Worm (Caenorhabditis elegans) whole organism, L4 larva: Measurements from ENCODE around the gene srj-15.

Source experiments
- F10B5.3 ChIP-seq: sonication (generic microtip); optimal IDR thresholded peaks from 2 replicates; lab custom pipeline; 2016; ENCODE audit warnings: mild to moderate bottlenecking, missing genetic modification characterization, missing compliant biosample characterization
- F26F4.8 ChIP-seq: fragments of 200-800 bp; sonication (Bioruptor generic); conservative IDR thresholded peaks from 2 replicates; pipeline ENCODE4 v1.3.6; 2022; ENCODE audit warnings: missing genetic modification characterization, missing compliant biosample characterization
- Y105C5A.15 ChIP-seq: fragments of 200-800 bp; sonication (Bioruptor generic); IDR thresholded peaks from 2 replicates; pipeline ENCODE4 v1.3.6; 2022; ENCODE audit warnings: missing genetic modification characterization, missing compliant biosample characterization
- Y75B8A.6 ChIP-seq: fragments of 200-800 bp; sonication (Bioruptor generic); IDR thresholded peaks from 2 replicates; pipeline ENCODE4 v1.3.6; 2022; ENCODE audit warnings: missing genetic modification reagents, missing genetic modification characterization, missing compliant biosample characterization
- ZK337.2 ChIP-seq: fragments of 200-800 bp; sonication (Bioruptor generic); IDR thresholded peaks from 2 replicates; pipeline ENCODE4 v1.3.6; 2022; ENCODE audit warnings: missing genetic modification reagents, missing genetic modification characterization, missing compliant biosample characterization
- ZK546.5 ChIP-seq, 2 experiments: sonication (generic microtip); optimal IDR thresholded peaks; 2 replicates each; lab custom pipeline; 2017; ENCODE audit warnings: missing biosample characterization in 2 of 2, missing genetic modification characterization in 2 of 2
- attf-4 ChIP-seq: sonication (generic microtip); optimal IDR thresholded peaks from 3 replicates; lab custom pipeline; 2017; ENCODE audit warnings: missing biosample characterization, missing genetic modification characterization
- ceh-20 ChIP-seq: fragments of 200-800 bp; sonication (Bioruptor generic); IDR thresholded peaks from 2 replicates; pipeline ENCODE4 v1.3.6; 2022; ENCODE audit warnings: missing genetic modification reagents, missing genetic modification characterization, missing compliant biosample characterization
- ceh-28 ChIP-seq: fragments of 150-350 bp; optimal IDR thresholded peaks from 2 replicates; lab custom pipeline; 2014; ENCODE audit warnings: missing biosample characterization, missing genetic modification reagents, missing genetic modification characterization
- ceh-62 ChIP-seq: sonication (generic microtip); optimal IDR thresholded peaks from 2 replicates; lab custom pipeline; 2017; ENCODE audit warnings: missing biosample characterization, missing genetic modification characterization
- ctbp-1 ChIP-seq: fragments of 200-800 bp; sonication (Bioruptor generic); IDR thresholded peaks from 2 replicates; pipeline ENCODE4 v1.3.6; 2022; ENCODE audit warnings: missing genetic modification reagents, missing genetic modification characterization, missing compliant biosample characterization
- daf-12 ChIP-seq: fragments of 150-350 bp; optimal IDR thresholded peaks from 2 replicates; lab custom pipeline; 2014; ENCODE audit warnings: missing biosample characterization, missing genetic modification reagents, missing genetic modification characterization
- daf-16 ChIP-seq, 3 experiments: sonication (generic microtip); optimal IDR thresholded peaks; 2 replicates each; lab custom pipeline; 2016 to 2017; ENCODE audit warnings: missing genetic modification characterization in 3 of 3, missing genetic modification reagents in 3 of 3, mild to moderate bottlenecking in 2 of 3, missing compliant biosample characterization in 2 of 3, missing biosample characterization in 1 of 3, moderate library complexity in 1 of 3
- dmd-6 ChIP-seq: fragments of 200-800 bp; sonication (Bioruptor generic); IDR thresholded peaks from 2 replicates; pipeline ENCODE4 v1.3.6; 2022; ENCODE audit warnings: missing genetic modification reagents, missing genetic modification characterization, missing compliant biosample characterization
- dpl-1 ChIP-seq: fragments of 150-350 bp; optimal IDR thresholded peaks from 2 replicates; lab custom pipeline; 2014; ENCODE audit warnings: missing biosample characterization, missing genetic modification reagents, missing genetic modification characterization
- duxl-1 ChIP-seq: sonication (generic microtip); optimal IDR thresholded peaks from 2 replicates; lab custom pipeline; 2016; ENCODE audit warnings: mild to moderate bottlenecking, missing genetic modification characterization, moderate library complexity, missing compliant biosample characterization; ENCODE audit not compliant: poor library complexity
- dve-1 ChIP-seq: sonication (generic microtip); optimal IDR thresholded peaks from 2 replicates; lab custom pipeline; 2017; ENCODE audit warnings: antibody characterized with exemption, mild to moderate bottlenecking, missing genetic modification characterization, missing compliant biosample characterization; ENCODE audit not compliant: insufficient read depth
- egl-43 ChIP-seq: fragments of 200-800 bp; sonication (Bioruptor generic); IDR thresholded peaks from 2 replicates; pipeline ENCODE4 v1.3.6; 2022; ENCODE audit warnings: missing genetic modification reagents, missing genetic modification characterization, missing compliant biosample characterization
- gei-8 ChIP-seq: fragments of 200-800 bp; sonication (Bioruptor generic); optimal IDR thresholded peaks from 2 replicates; lab custom pipeline; 2018; ENCODE audit warnings: mild to moderate bottlenecking, missing genetic modification characterization, missing compliant biosample characterization
- hlh-11 ChIP-seq: fragments of 200-800 bp; sonication (Bioruptor generic); optimal IDR thresholded peaks from 2 replicates; lab custom pipeline; 2018; ENCODE audit warnings: mild to moderate bottlenecking, missing genetic modification characterization, missing compliant biosample characterization
- hlh-30 ChIP-seq: sonication (generic microtip); optimal IDR thresholded peaks from 2 replicates; lab custom pipeline; 2017; ENCODE audit warnings: antibody characterized with exemption, mild to moderate bottlenecking, missing genetic modification characterization, missing compliant biosample characterization; ENCODE audit not compliant: insufficient read depth
- lin-15B ChIP-seq: fragments of 150-350 bp; sonication (generic microtip); optimal IDR thresholded peaks from 3 replicates; lab custom pipeline; 2014; ENCODE audit warnings: missing biosample characterization, missing genetic modification characterization
- lin-38 ChIP-seq: fragments of 200-800 bp; sonication (Bioruptor generic); IDR thresholded peaks from 2 replicates; pipeline ENCODE4 v1.3.6; 2022; ENCODE audit warnings: missing genetic modification reagents, missing genetic modification characterization, missing compliant biosample characterization
- lin-39 ChIP-seq: fragments of 150-350 bp; optimal IDR thresholded peaks from 2 replicates; lab custom pipeline; 2014; ENCODE audit warnings: missing biosample characterization, missing genetic modification reagents, missing genetic modification characterization
- lsy-2 ChIP-seq, 2 experiments: fragments of 150-350 bp in 1 of 2; sonication (generic microtip) in 1 of 2; optimal IDR thresholded peaks; 2 replicates each; lab custom pipeline; 2014 to 2017; ENCODE audit warnings: missing biosample characterization in 2 of 2, missing genetic modification characterization in 2 of 2
- madf-5 ChIP-seq, 2 experiments: fragments of 200-800 bp; sonication (Bioruptor generic); IDR thresholded peaks; 2 replicates each; pipeline ENCODE4 v1.3.6; 2022; ENCODE audit warnings: missing compliant biosample characterization in 2 of 2, missing genetic modification characterization in 2 of 2
- madf-9 ChIP-seq: fragments of 200-800 bp; sonication (Bioruptor generic); conservative IDR thresholded peaks from 2 replicates; pipeline ENCODE4 v1.3.6; 2022; ENCODE audit warnings: missing genetic modification reagents, missing genetic modification characterization, missing compliant biosample characterization
- mep-1 ChIP-seq: fragments of 150-350 bp; sonication (generic microtip); optimal IDR thresholded peaks from 3 replicates; lab custom pipeline; 2014; ENCODE audit warnings: missing biosample characterization, missing genetic modification characterization
- mxl-3 ChIP-seq: fragments of 200-800 bp; sonication (Bioruptor generic); optimal IDR thresholded peaks from 2 replicates; lab custom pipeline; 2018; ENCODE audit warnings: mild to moderate bottlenecking, missing genetic modification characterization, missing compliant biosample characterization
- nhr-102 ChIP-seq: sonication (generic microtip); optimal IDR thresholded peaks from 2 replicates; lab custom pipeline; 2016; ENCODE audit warnings: mild to moderate bottlenecking, missing genetic modification characterization, moderate library complexity, missing compliant biosample characterization
- nhr-28 ChIP-seq: fragments of 150-350 bp; optimal IDR thresholded peaks from 2 replicates; lab custom pipeline; 2014; ENCODE audit warnings: missing biosample characterization, missing genetic modification characterization
- nhr-42 ChIP-seq: fragments of 200-800 bp; sonication (Bioruptor generic); IDR thresholded peaks from 2 replicates; pipeline ENCODE4 v1.3.6; 2022; ENCODE audit warnings: missing genetic modification characterization, missing compliant biosample characterization
- nhr-6 ChIP-seq: fragments of 150-350 bp; optimal IDR thresholded peaks from 2 replicates; lab custom pipeline; 2014; ENCODE audit warnings: missing biosample characterization, missing genetic modification characterization
- nhr-77 ChIP-seq: fragments of 150-350 bp; optimal IDR thresholded peaks from 2 replicates; lab custom pipeline; 2014; ENCODE audit warnings: missing biosample characterization, missing genetic modification characterization
- skn-1 ChIP-seq: fragments of 150-350 bp; optimal IDR thresholded peaks from 2 replicates; lab custom pipeline; 2014; ENCODE audit warnings: missing biosample characterization, missing genetic modification characterization
- snpc-4 ChIP-seq: fragments of 150-350 bp; optimal IDR thresholded peaks from 2 replicates; lab custom pipeline; 2014; ENCODE audit warnings: missing biosample characterization, missing genetic modification characterization
- tra-1 ChIP-seq: fragments of 200-800 bp; sonication (Bioruptor generic); IDR thresholded peaks from 2 replicates; pipeline ENCODE4 v1.3.6; 2022; ENCODE audit warnings: missing genetic modification reagents, missing genetic modification characterization, missing compliant biosample characterization
- unc-130 ChIP-seq: sonication (generic microtip); optimal IDR thresholded peaks from 2 replicates; lab custom pipeline; 2016; ENCODE audit warnings: missing genetic modification reagents, missing genetic modification characterization, missing compliant biosample characterization
- unc-62 ChIP-seq, 3 experiments: fragments of 150-350 bp in 1 of 3; sonication (generic microtip); optimal IDR thresholded peaks in 2 of 3; peaks in 1 of 3; 1 replicate in 1 of 3; 2 replicates in 2 of 3; lab custom pipeline; 2014 to 2017; ENCODE audit warnings: missing biosample characterization in 3 of 3, missing genetic modification characterization in 3 of 3, missing genetic modification reagents in 3 of 3, missing genotype in 1 of 3
- zfp-2 ChIP-seq: sonication (generic microtip); optimal IDR thresholded peaks from 2 replicates; lab custom pipeline; 2016; ENCODE audit warnings: mild to moderate bottlenecking, missing genetic modification characterization, missing compliant biosample characterization
- zip-11 ChIP-seq: fragments of 200-800 bp; sonication (Bioruptor generic); IDR thresholded peaks from 2 replicates; pipeline ENCODE4 v1.3.6; 2022; ENCODE audit warnings: missing genetic modification characterization, missing compliant biosample characterization

Gene srj-15

DNA sequence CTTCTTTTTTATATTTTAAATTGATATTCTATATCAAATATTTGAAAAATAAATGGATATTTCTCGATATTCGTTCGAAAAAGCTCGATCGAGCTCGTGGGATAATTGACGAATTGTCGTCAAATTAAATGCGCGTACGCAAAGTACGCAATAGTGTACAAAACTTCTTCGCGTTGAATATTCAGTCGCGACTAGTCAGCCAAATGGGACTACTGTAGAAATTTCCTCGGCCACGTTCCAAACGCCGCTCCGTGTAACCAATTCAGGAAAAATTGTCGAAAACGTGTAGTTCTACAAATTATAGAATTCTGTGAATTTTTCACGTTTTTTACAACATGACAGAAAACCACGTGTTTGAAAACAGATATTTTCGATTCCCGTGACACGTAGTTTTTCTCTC is 43.7 kb upstream of the srj-15 start (continued):
- TF ChIP-seq skn-1 (tag; lab: Kevin White, UChicago) (no peak), dpl-1 (GFP tag; lab: Kevin White, UChicago) (peak; percentile 40), ceh-62 (tag; lab: Kevin White, UChicago) (no peak), dve-1 (tag; lab: Kevin White, UChicago) (peak; percentile 34), zip-11 (GFP tag; lab: Robert Waterston, UW) (no peak), madf-5 (GFP tag; IDR thresholded peaks at IDR 0.05; lab: Robert Waterston, UW) (no peak), gei-8 (GFP tag; lab: Kevin White, UChicago) (no peak), lin-39 (tag; lab: Kevin White, UChicago) (no peak), mxl-3 (GFP tag; lab: Kevin White, UChicago) (peak; percentile 3), lin-38 (peak; percentile 88), daf-12 (tag; lab: Kevin White, UChicago) (no peak), nhr-102 (tag; lab: Kevin White, UChicago) (peak; percentile 70), duxl-1 (tag; lab: Kevin White, UChicago) (peak; percentile 64), mep-1 (no peak), ZK337.2 (GFP tag; lab: Robert Waterston, UW) (no peak), lsy-2 (tag; optimal IDR thresholded peaks at IDR 0.05; lab: Kevin White, UChicago) (peak; percentile 47 to 96), unc-130 (peak; percentile 91), hlh-30 (peak; percentile 28), snpc-4 (tag; lab: Kevin White, UChicago) (no peak), dmd-6 (GFP tag; lab: Robert Waterston, UW) (peak; percentile 66), attf-4 (no peak), daf-16 (GFP tag; optimal IDR thresholded peaks at IDR 0.05; lab: Kevin White, UChicago) (no peak), daf-16 (tag; optimal IDR thresholded peaks at IDR 0.05; lab: Kevin White, UChicago) (peak; percentile 25), Y105C5A.15 (GFP tag; lab: Robert Waterston, UW) (no peak), tra-1 (no peak), Y75B8A.6 (GFP tag; lab: Robert Waterston, UW) (no peak), ctbp-1 (GFP tag; lab: Robert Waterston, UW) (0 out of 2 replicates have a peak, but pooled peaks have one; percentile 51), egl-43 (GFP tag; lab: Robert Waterston, UW) (no peak), madf-9 (GFP tag; lab: Robert Waterston, UW) (0 out of 2 replicates have a peak, but pooled peaks have one; percentile 33), ceh-20 (0 out of 2 replicates have a peak, but pooled peaks have one; percentile 65), nhr-42 (peak; percentile 47; the same call in 1 of the 2 replicates), nhr-6 (tag; lab: Kevin White, UChicago) (no peak), ZK546.5 (tag; optimal IDR thresholded peaks at IDR 0.05; lab: Kevin White, UChicago) (no peak), F26F4.8 (GFP tag; lab: Robert Waterston, UW) (no peak), ceh-28 (tag; lab: Kevin White, UChicago) (no peak), zfp-2 (tag; lab: Kevin White, UChicago) (no peak), hlh-11 (peak; percentile 49), lin-15B (peak; percentile 15), nhr-28 (tag; lab: Kevin White, UChicago) (peak; percentile 54), nhr-77 (tag; lab: Kevin White, UChicago) (peak; percentile 62), F10B5.3 (tag; lab: Kevin White, UChicago) (no peak)

DNA sequence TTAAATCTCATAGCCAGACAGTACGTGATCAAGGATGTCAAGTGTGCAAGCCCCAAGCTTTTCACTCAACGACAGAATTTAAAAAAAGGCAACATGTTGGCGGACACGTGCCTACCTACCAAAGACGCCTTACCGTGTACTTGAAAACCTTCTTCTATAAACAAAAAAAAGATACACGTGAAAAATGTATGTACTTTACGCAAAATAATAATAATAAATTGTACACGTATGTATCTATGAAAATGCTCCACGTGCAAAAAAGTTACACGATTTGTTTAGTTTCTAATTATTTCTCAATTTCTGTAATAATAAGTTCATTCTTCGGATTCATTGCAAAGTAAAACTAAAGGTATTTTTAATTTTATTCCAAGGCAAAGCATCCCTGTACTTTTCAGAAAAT is 40.0 kb upstream of the srj-15 start, which contains the start of gene cysl-4:
TSS of gene cysl-4 (plus strand) at position 301 of the 400 bp plus-strand sequence.
- TF ChIP-seq ctbp-1 (GFP tag; lab: Robert Waterston, UW) (no peak), unc-62 (GFP tag; optimal IDR thresholded peaks at IDR 0.05 in 1 of 2; lab: Kevin White, UChicago) (peak in 1 of 2 experiments; percentile 16), unc-62 (tag; optimal IDR thresholded peaks at IDR 0.05; lab: Kevin White, UChicago) (no peak)
